Fruit fly (Drosophila melanogaster): ENCODE data around the gene CG14671.

CG14671 gene

dm6 chr3R:5520566-5520965, 44.0 kb downstream of the CG14671 start:
- no peak for TF ChIP-seq CG32121 (GFP tag; IDR thresholded peaks at IDR 0.05)
- TF ChIP-seq CG4496 (GFP tag; IDR thresholded peaks at IDR 0.05) = 0 out of 3 replicates have a peak, but pooled peaks have one; percentile 20

DNA sequence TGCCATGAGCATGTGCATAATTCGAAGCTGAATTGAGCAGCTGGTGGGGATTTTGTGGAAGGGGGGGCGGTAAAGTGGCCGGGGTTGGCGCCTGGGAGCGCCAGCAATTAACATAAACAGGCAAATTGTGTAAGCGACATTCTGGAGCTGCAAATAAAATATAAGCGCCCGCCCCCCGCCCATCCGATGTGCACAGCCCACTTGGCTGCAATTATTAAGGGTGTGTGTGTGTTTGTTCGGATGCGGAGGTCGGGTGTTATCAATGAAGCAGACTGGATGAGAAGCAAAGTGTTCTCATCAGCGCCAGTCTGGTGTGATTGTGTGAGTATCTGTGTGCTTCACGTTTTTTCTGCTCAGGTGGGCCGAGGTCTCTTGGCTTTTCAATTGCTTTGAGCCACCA, 44.8 kb downstream of the CG14671 start:
- peak; percentile 51 for TF ChIP-seq CG13204 (GFP tag; optimal IDR thresholded peaks at IDR 0.05)
- no peak for TF ChIP-seq EcR (GFP tag; optimal IDR thresholded peaks at IDR 0.05)

- TF ChIP-seq CG10348 (GFP tag; IDR thresholded peaks at IDR 0.05) (no peak), CG17806 (tag; optimal IDR thresholded peaks at IDR 0.05) (peak; percentile 60), fd96Ca (GFP tag; IDR thresholded peaks at IDR 0.05) (peak; percentile 71; the same call in 2 of the 3 replicates), CG14655 (GFP tag; optimal IDR thresholded peaks at IDR 0.05) (peak; percentile 74), EcR (GFP tag; optimal IDR thresholded peaks at IDR 0.05) (no peak), D1 (tag; optimal IDR thresholded peaks at IDR 0.05) (peak; percentile 1), CG4496 (GFP tag; IDR thresholded peaks at IDR 0.05) (peak; percentile 64; the same call in 1 of the 3 replicates), Pif1A (GFP tag; optimal IDR thresholded peaks at IDR 0.05) (peak; percentile 73), Pif1B (GFP tag; optimal IDR thresholded peaks at IDR 0.05) (peak; percentile 61), CG13204 (GFP tag; optimal IDR thresholded peaks at IDR 0.05) (peak; percentile 47), CG8301 (tag; optimal IDR thresholded peaks at IDR 0.05) (peak; percentile 61), gl (tag; optimal IDR thresholded peaks at IDR 0.05) (peak; percentile 10), CG34367 (tag; optimal IDR thresholded peaks at IDR 0.05) (peak; percentile 34), CG8159 (tag; optimal IDR thresholded peaks at IDR 0.05) (peak; percentile 65), CG12605 (GFP tag; IDR thresholded peaks at IDR 0.05) (no peak), Snoo (tag; optimal IDR thresholded peaks at IDR 0.05) (peak; percentile 75), CG9948 (tag; optimal IDR thresholded peaks at IDR 0.05) (peak; percentile 58), rn (GFP tag; IDR thresholded peaks at IDR 0.05) (no peak), CG32121 (GFP tag; IDR thresholded peaks at IDR 0.05) (peak; percentile 57; the same call in 1 of the 2 replicates), Ets98B (GFP tag; IDR thresholded peaks at IDR 0.05) (peak; percentile 72), CG15710 (tag; optimal IDR thresholded peaks at IDR 0.05) (peak; percentile 52)
These were observed 46.0 kb downstream of the CG14671 start for dm6 chr3R:5518627-5519026.

dm6 chr3R:5517876-5518211, 46.8 kb downstream of the CG14671 start:
- TF ChIP-seq CG9948 (tag; optimal IDR thresholded peaks at IDR 0.05) (no peak), Ets98B (GFP tag; IDR thresholded peaks at IDR 0.05) (no peak), EcR (GFP tag; optimal IDR thresholded peaks at IDR 0.05) (peak; percentile 76)

DNA sequence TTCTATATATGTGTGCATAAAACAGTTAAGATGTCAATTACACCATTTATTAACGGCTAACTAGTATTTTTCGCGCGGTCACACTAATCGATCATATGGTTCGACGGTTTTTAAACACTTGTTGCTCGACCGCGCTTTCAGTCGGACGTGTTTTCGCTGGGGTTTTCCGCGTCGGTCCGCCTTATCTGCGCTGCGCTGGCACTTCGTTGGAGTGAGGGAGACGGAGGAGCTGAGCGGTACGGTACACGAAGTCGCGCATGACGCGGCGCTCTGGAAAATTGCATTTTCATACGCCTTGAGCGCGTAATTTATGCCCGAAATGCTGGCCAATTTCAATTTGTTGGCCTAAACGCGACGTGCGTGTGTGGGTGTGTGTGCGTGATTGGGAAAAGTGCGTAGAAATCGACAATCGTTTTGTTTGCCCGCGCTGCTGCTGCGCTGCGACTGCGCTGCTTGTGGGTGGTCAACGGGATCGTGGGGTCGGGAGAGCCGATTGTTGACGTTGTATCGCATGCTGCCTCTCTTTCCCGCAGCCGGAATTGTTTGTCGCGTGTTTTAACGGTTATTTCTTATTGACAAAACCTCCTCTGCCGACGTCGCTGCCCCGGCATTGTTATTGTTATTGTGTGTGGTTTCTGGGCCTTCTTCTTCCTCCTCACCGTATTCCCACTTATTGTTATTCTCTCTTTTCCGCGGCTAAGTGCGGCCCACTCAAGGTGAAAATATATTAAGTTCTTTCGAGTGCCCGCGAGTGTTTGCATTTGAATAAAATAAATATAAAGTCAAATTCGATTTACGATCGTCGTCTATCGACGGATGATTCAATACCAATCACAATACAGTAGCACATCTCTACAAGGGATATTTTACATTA, 47.4 kb downstream of the CG14671 start, which contains the start of gene Itpr:
TSS of gene Itpr (plus strand) at position 116 of the 874 bp plus-strand sequence.
- TF ChIP-seq fd96Ca (GFP tag; IDR thresholded peaks at IDR 0.05) (peak; percentile 32; the same call in 1 of the 3 replicates), CG13204 (GFP tag; optimal IDR thresholded peaks at IDR 0.05) (peak; percentile 94), EcR (GFP tag; optimal IDR thresholded peaks at IDR 0.05) (peak; percentile 7), Pif1A (GFP tag; optimal IDR thresholded peaks at IDR 0.05) (no peak), CG32121 (GFP tag; IDR thresholded peaks at IDR 0.05) (peak; percentile 44; the same call in 1 of the 2 replicates), CG14655 (GFP tag; optimal IDR thresholded peaks at IDR 0.05) (no peak), CG4496 (GFP tag; IDR thresholded peaks at IDR 0.05) (peak; percentile 49; the same call in 2 of the 3 replicates), Ets98B (GFP tag; IDR thresholded peaks at IDR 0.05) (peak; percentile 28; the same call in 1 of the 2 replicates)

DNA sequence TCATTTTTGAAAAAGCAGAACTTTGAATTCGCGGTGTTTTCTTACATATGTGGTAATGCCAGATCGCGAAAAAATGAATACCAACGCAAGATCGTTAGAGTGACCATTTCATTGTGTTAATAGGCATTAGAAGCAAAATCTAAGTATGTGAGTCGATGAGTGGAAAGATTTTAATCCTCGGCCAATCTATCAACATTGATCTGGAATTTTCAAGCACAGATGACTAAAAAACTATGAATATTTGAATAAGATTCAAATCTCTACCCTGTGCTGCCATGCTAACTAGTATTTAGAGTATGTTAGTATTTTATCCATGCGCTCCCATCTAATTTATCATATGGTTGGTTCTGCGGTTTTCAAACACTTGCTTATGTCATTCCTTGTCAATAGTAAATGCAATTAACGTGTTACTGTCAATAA, 48.0 kb downstream of the CG14671 start:
- TF ChIP-seq CG10348 (GFP tag; IDR thresholded peaks at IDR 0.05) = no peak
- TF ChIP-seq CG15710 (tag; optimal IDR thresholded peaks at IDR 0.05) = no peak
- TF ChIP-seq Ets98B (GFP tag; IDR thresholded peaks at IDR 0.05) = no peak
- TF ChIP-seq rn (GFP tag; IDR thresholded peaks at IDR 0.05) = no peak
- no peak for TF ChIP-seq CG12605 (GFP tag; IDR thresholded peaks at IDR 0.05)
- no peak for TF ChIP-seq D1 (tag; optimal IDR thresholded peaks at IDR 0.05)
- TF ChIP-seq CG9948 (tag; optimal IDR thresholded peaks at IDR 0.05) = no peak
- no peak for TF ChIP-seq CG4496 (GFP tag; IDR thresholded peaks at IDR 0.05)
- no peak for TF ChIP-seq Pif1A (GFP tag; optimal IDR thresholded peaks at IDR 0.05)
- TF ChIP-seq gl (tag; optimal IDR thresholded peaks at IDR 0.05) = no peak
- no peak for TF ChIP-seq CG34367 (tag; optimal IDR thresholded peaks at IDR 0.05)
- TF ChIP-seq EcR (GFP tag; optimal IDR thresholded peaks at IDR 0.05) = no peak
- TF ChIP-seq CG32121 (GFP tag; IDR thresholded peaks at IDR 0.05) = no peak
- TF ChIP-seq Pif1B (GFP tag; optimal IDR thresholded peaks at IDR 0.05) = no peak
- no peak for TF ChIP-seq CG14655 (GFP tag; optimal IDR thresholded peaks at IDR 0.05)
- TF ChIP-seq fd96Ca (GFP tag; IDR thresholded peaks at IDR 0.05) = no peak

DNA sequence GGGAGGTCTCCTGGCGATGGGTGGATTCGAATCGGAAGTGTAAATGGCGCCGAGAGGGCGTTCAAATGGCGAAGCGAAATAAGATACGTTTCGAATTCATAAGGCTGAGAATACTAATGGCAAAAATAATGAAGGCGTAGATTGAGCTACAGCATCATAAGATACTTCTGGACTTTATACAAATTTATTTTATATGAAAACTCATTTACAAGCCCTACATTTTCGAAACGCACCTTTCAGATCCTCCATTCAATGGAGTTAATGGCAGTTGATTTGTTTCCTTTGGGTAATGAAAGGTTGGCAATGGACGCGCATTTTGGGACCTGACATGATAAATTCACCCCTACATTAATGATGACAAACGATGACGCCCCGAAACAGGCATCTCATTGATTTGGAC, 49.9 kb downstream of the CG14671 start:
- TF ChIP-seq CG14655 (GFP tag; optimal IDR thresholded peaks at IDR 0.05) (no peak), Pif1B (GFP tag; optimal IDR thresholded peaks at IDR 0.05) (no peak), CG32121 (GFP tag; IDR thresholded peaks at IDR 0.05) (no peak), CG15710 (tag; optimal IDR thresholded peaks at IDR 0.05) (no peak), CG10348 (GFP tag; IDR thresholded peaks at IDR 0.05) (no peak), Snoo (tag; optimal IDR thresholded peaks at IDR 0.05) (no peak), CG34367 (tag; optimal IDR thresholded peaks at IDR 0.05) (no peak), D1 (tag; optimal IDR thresholded peaks at IDR 0.05) (no peak), gl (tag; optimal IDR thresholded peaks at IDR 0.05) (no peak), Pif1A (GFP tag; optimal IDR thresholded peaks at IDR 0.05) (no peak), CG8301 (tag; optimal IDR thresholded peaks at IDR 0.05) (no peak), CG8159 (tag; optimal IDR thresholded peaks at IDR 0.05) (no peak), CG13204 (GFP tag; optimal IDR thresholded peaks at IDR 0.05) (no peak), CG4496 (GFP tag; IDR thresholded peaks at IDR 0.05) (no peak), CG17806 (tag; optimal IDR thresholded peaks at IDR 0.05) (no peak)

All from whole organism, pupa.